Worm (Caenorhabditis elegans): ENCODE measurements around the gene cht-2.

cht-2 gene

ce11 chrII:8536060-8536459, 15.3 kb downstream of the cht-2 start, which contains the start of gene W01C9.2:
Gene W01C9.2 (plus strand): TSS chrII:8536360.
- no peak for TF ChIP-seq zag-1 (tag; optimal IDR thresholded peaks at IDR 0.05)
- no peak for TF ChIP-seq snu-23 (GFP tag; optimal IDR thresholded peaks at IDR 0.05)

- no peak for TF ChIP-seq tlp-1 (tag; optimal IDR thresholded peaks at IDR 0.05)
- no peak for TF ChIP-seq ceh-63 (GFP tag; optimal IDR thresholded peaks at IDR 0.05)
- no peak for TF ChIP-seq pax-3 (tag; optimal IDR thresholded peaks at IDR 0.05)
- no peak for TF ChIP-seq unc-130 (tag; optimal IDR thresholded peaks at IDR 0.05)
These were observed 19.7 kb downstream of the cht-2 start, which contains the start of gene pqn-73 for ce11 chrII:8540412-8540811. Gene pqn-73 (plus strand): TSS chrII:8540712.

- TF ChIP-seq Y116A8C.19 (tag; optimal IDR thresholded peaks at IDR 0.05; ENCODE audit: borderline replicate concordance) (no peak), nhr-90 (tag; optimal IDR thresholded peaks at IDR 0.05; ENCODE audit: poor library complexity) (no peak), lin-15B (tag; optimal IDR thresholded peaks at IDR 0.05) (no peak), ceh-63 (GFP tag; optimal IDR thresholded peaks at IDR 0.05) (no peak), C16A3.4 (tag; optimal IDR thresholded peaks at IDR 0.05) (no peak), mab-9 (GFP tag; IDR thresholded peaks at IDR 0.05) (no peak), fkh-8 (tag; optimal IDR thresholded peaks at IDR 0.05) (no peak), skn-1 (tag; optimal IDR thresholded peaks at IDR 0.05) (no peak), nhr-19 (GFP tag; conservative IDR thresholded peaks at IDR 0.05) (no peak), hlh-17 (GFP tag; optimal IDR thresholded peaks at IDR 0.05; ENCODE audit: borderline replicate concordance) (no peak), nhr-85 (tag) (no peak), nhr-47 (tag; optimal IDR thresholded peaks at IDR 0.05) (no peak), unc-86 (tag; optimal IDR thresholded peaks at IDR 0.05) (no peak), sptf-1 (tag; optimal IDR thresholded peaks at IDR 0.05) (no peak), elt-3 (tag; optimal IDR thresholded peaks at IDR 0.05) (no peak)
These were observed 24.6 kb downstream of the cht-2 start, which contains the start of gene decr-1.2 for ce11 chrII:8545315-8545714. Gene decr-1.2 (plus strand): TSS chrII:8545615.

- TF ChIP-seq blmp-1 (tag; optimal IDR thresholded peaks at IDR 0.05) (peak; percentile 25), nhr-77 (tag; optimal IDR thresholded peaks at IDR 0.05) (peak; percentile 62), aly-2 (tag; optimal IDR thresholded peaks at IDR 0.05) (peak; percentile 35), nhr-12 (tag; optimal IDR thresholded peaks at IDR 0.05) (no peak), nhr-19 (GFP tag; conservative IDR thresholded peaks at IDR 0.05) (peak; percentile 31; the same call in 1 of the 2 replicates), nhr-47 (tag; optimal IDR thresholded peaks at IDR 0.05) (peak; percentile 59), efl-1 (optimal IDR thresholded peaks at IDR 0.05) (peak; percentile 38 to 48), efl-1 (GFP tag; optimal IDR thresholded peaks at IDR 0.05 in 1 of 2) (peak; percentile 20 to 95), elt-2 (tag; optimal IDR thresholded peaks at IDR 0.05) (peak; percentile 17), lir-3 (tag; optimal IDR thresholded peaks at IDR 0.05; ENCODE audit: poor library complexity) (peak; percentile 48), C34B4.2 (tag; optimal IDR thresholded peaks at IDR 0.05) (no peak), nhr-20 (tag; optimal IDR thresholded peaks at IDR 0.05) (peak; percentile 68), elt-3 (tag; optimal IDR thresholded peaks at IDR 0.05) (peak in 1 of 6 experiments; percentile 19), nhr-11 (tag; optimal IDR thresholded peaks at IDR 0.05) (no peak), fos-1 (tag; optimal IDR thresholded peaks at IDR 0.05) (peak; percentile 25), dpl-1 (GFP tag; optimal IDR thresholded peaks at IDR 0.05) (peak in 2 of 3 experiments; percentile 25 to 44), ceh-82 (tag; optimal IDR thresholded peaks at IDR 0.05) (peak; percentile 25 to 44 (median 28)), C16A3.4 (tag; optimal IDR thresholded peaks at IDR 0.05) (peak; percentile 78), nhr-90 (tag; optimal IDR thresholded peaks at IDR 0.05; ENCODE audit: poor library complexity) (peak; percentile 44), lin-35 (GFP tag; optimal IDR thresholded peaks at IDR 0.05) (peak; percentile 21 to 78), ztf-11 (tag; optimal IDR thresholded peaks at IDR 0.05) (peak in 1 of 2 experiments; percentile 19), lsy-2 (tag; optimal IDR thresholded peaks at IDR 0.05) (peak in 1 of 2 experiments; percentile 69), swsn-7 (tag; optimal IDR thresholded peaks at IDR 0.05) (peak; percentile 25), rnt-1 (tag; optimal IDR thresholded peaks at IDR 0.05) (peak; percentile 66), dsc-1 (tag; optimal IDR thresholded peaks at IDR 0.05) (peak; percentile 27), ceh-88 (GFP tag; IDR thresholded peaks at IDR 0.05) (no peak), mep-1 (tag; optimal IDR thresholded peaks at IDR 0.05) (peak; percentile 66), mdl-1 (tag; optimal IDR thresholded peaks at IDR 0.05) (peak in 1 of 2 experiments; percentile 60), grh-1 (GFP tag; IDR thresholded peaks at IDR 0.05) (no peak), skn-1 (tag; optimal IDR thresholded peaks at IDR 0.05) (peak; percentile 65), lin-14 (GFP tag; optimal IDR thresholded peaks at IDR 0.05) (no peak), pqm-1 (tag; optimal IDR thresholded peaks at IDR 0.05) (no peak)
These were observed 26.2 kb downstream of the cht-2 start for ce11 chrII:8546975-8547374.
